Fruit fly (Drosophila melanogaster): ENCODE measurements around the gene Nplp4.

dm6 chr2L:1961932-1962496 is 46.2 kb upstream of the Nplp4 start:
- no peak for TF ChIP-seq Myc (optimal IDR thresholded peaks at IDR 0.05)
- no peak for TF ChIP-seq insv (optimal IDR thresholded peaks at IDR 0.05)
- no peak for TF ChIP-seq h (optimal IDR thresholded peaks at IDR 0.05)
- TF ChIP-seq psq (optimal IDR thresholded peaks at IDR 0.05): no peak

All from Kc167 (cell line).